Fruit fly (Drosophila melanogaster) S2 (cell line): ENCODE data around the gene CG14355.
A peak's percentile ranks its signal among the peaks of the same experiment; 100 is the strongest.

ENCODE experiments used
- CG8478 ChIP-seq: fragments of >200 bp; optimal IDR thresholded peaks from 2 replicates; lab custom pipeline; 2018
- CTCF ChIP-seq, 2 experiments: fragments of >200 bp; optimal IDR thresholded peaks; 2 replicates each; lab custom pipeline; 2018

CG14355 gene

dm6 chr3R:14108158-14108921 lies 43.4 kb downstream of the CG14355 start, which contains the start of gene CG12402:
CG12402 (minus strand) TSS chr3R:14108321.
- TF ChIP-seq CTCF (optimal IDR thresholded peaks at IDR 0.05; lab: Kevin White, UChicago): no peak
- TF ChIP-seq CG8478: no peak

dm6 chr3R:14107597-14107996 lies 44.1 kb downstream of the CG14355 start:
- TF ChIP-seq CG8478 (no peak), CTCF (optimal IDR thresholded peaks at IDR 0.05; lab: Kevin White, UChicago) (no peak)

dm6 chr3R:14103022-14103421 lies 48.7 kb downstream of the CG14355 start, which contains the start of gene PK1-R:
PK1-R (minus strand) TSS chr3R:14103122.
- no peak for TF ChIP-seq CG8478
- TF ChIP-seq CTCF (optimal IDR thresholded peaks at IDR 0.05; lab: Kevin White, UChicago): no peak

dm6 chr3R:14100962-14101361 lies 50.8 kb downstream of the CG14355 start:
- no peak for TF ChIP-seq CTCF (optimal IDR thresholded peaks at IDR 0.05; lab: Kevin White, UChicago)
- no peak for TF ChIP-seq CG8478

dm6 chr3R:14098527-14099109 lies 53.1 kb downstream of the CG14355 start:
- TF ChIP-seq CG8478 (no peak), CTCF (optimal IDR thresholded peaks at IDR 0.05; lab: Kevin White, UChicago) (peak; percentile 74 to 79)
